Fruit fly (Drosophila melanogaster) whole organism: ENCODE results near the gene CG46339.

Experiments
- Dll ChIP-seq: fragments of >200 bp; optimal IDR thresholded peaks from 2 replicates; lab custom pipeline; 2017
- EcR ChIP-seq, 2 experiments: fragments of >200 bp; optimal IDR thresholded peaks; 2 replicates each; lab custom pipeline; 2017; ENCODE audit warnings: missing biosample characterization in 2 of 2, missing genetic modification characterization in 2 of 2, missing genetic modification reagents in 2 of 2
- pan ChIP-seq: fragments of >200 bp; optimal IDR thresholded peaks from 2 replicates; lab custom pipeline; 2017
- psq ChIP-seq: fragments of >200 bp; optimal IDR thresholded peaks from 2 replicates; lab custom pipeline; 2017
- usp ChIP-seq: fragments of >200 bp; optimal IDR thresholded peaks from 2 replicates; lab custom pipeline; 2017; ENCODE audit warnings: missing biosample characterization, missing genetic modification characterization, mixed read lengths

DNA sequence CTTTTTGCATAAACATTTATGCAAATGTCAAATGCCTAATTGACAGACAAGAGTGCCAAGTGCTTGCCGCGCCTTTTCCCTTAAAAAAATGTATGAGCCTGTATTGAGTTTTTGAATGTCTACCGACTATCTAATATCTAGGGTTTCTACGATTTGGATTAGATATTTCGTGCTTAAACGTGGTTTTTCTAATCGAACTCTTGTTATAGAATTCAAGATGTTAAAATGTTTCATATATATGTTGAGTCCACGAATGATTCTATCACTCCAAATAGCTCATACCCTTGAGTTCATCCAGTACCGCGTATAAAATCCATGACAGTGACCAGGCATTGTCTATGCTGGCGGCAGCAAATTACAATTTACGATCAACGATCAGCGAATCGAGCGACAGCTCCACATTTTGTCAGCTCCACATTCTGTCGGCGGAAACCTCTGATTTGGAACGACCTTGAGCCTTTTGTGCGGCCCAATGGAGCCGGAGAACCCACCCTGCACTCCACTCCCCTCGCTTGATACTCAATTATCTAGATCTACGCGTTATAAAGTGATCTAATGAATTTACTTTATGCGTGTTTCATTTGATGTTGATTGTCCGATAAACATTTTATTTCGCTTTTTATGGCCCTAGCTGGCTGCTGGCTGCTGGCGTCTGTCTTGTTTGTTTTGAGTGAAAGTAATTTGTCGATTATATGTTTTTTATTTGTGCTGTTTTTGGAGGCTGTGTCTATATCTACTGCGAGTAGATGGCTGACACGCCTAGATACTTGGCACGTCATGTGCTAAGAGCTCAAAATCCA lies 8.7 kb upstream of the CG46339 start:
- no peak for TF ChIP-seq psq (lab: Kevin White, UChicago)
- TF ChIP-seq Dll (lab: Kevin White, UChicago): no peak
- TF ChIP-seq pan (lab: Kevin White, UChicago): no peak
- no peak for TF ChIP-seq EcR (GFP tag; optimal IDR thresholded peaks at IDR 0.05; lab: Kevin White, UChicago)
- no peak for TF ChIP-seq usp (GFP tag; lab: Kevin White, UChicago)
